Fruit fly (Drosophila melanogaster): ENCODE measurements around the gene CG33235.

- TF ChIP-seq Myc (optimal IDR thresholded peaks at IDR 0.05) (no peak), h (optimal IDR thresholded peaks at IDR 0.05) (no peak), psq (optimal IDR thresholded peaks at IDR 0.05) (no peak), insv (optimal IDR thresholded peaks at IDR 0.05) (no peak)
Observed at dm6 chrX:11448637-11449036, 42.7 kb downstream of the CG33235 start.
